Worm (Caenorhabditis elegans) whole organism, L1 larva: ENCODE measurements around the gene rga-1.

Experiments used
- C04F5.9 ChIP-seq: sonication (generic microtip); optimal IDR thresholded peaks from 2 replicates; lab custom pipeline; 2016; ENCODE audit warnings: missing genetic modification characterization, missing compliant biosample characterization
- C16A3.4 ChIP-seq: fragments of 150-350 bp; optimal IDR thresholded peaks from 2 replicates; lab custom pipeline; 2014; ENCODE audit warnings: missing biosample characterization, missing genetic modification characterization
- C34B4.2 ChIP-seq: sonication (generic microtip); optimal IDR thresholded peaks from 2 replicates; lab custom pipeline; 2017; ENCODE audit warnings: mild to moderate bottlenecking, missing genetic modification characterization, missing compliant biosample characterization
- F16B12.6 ChIP-seq: fragments of 150-350 bp; optimal IDR thresholded peaks from 2 replicates; lab custom pipeline; 2014; ENCODE audit warnings: missing biosample characterization, missing genetic modification characterization
- Y116A8C.19 ChIP-seq: sonication (generic microtip); optimal IDR thresholded peaks from 2 replicates; lab custom pipeline; 2016; ENCODE audit warnings: missing compliant biosample characterization, missing genetic modification characterization, borderline replicate concordance
- ceh-63 ChIP-seq: fragments of 200-800 bp; sonication (Bioruptor generic); optimal IDR thresholded peaks from 2 replicates; lab custom pipeline; 2018; ENCODE audit warnings: mild to moderate bottlenecking, missing genetic modification characterization, missing compliant biosample characterization
- ceh-8 ChIP-seq: fragments of 200-800 bp; sonication (Bioruptor generic); optimal IDR thresholded peaks from 2 replicates; lab custom pipeline; 2018; ENCODE audit warnings: mild to moderate bottlenecking, missing genetic modification characterization, moderate library complexity, missing compliant biosample characterization
- ceh-82 ChIP-seq, 3 experiments: fragments of 150-350 bp in 1 of 3; sonication (generic microtip) in 2 of 3; optimal IDR thresholded peaks; 2 replicates each; lab custom pipeline; 2014 to 2017; ENCODE audit warnings: missing biosample characterization in 3 of 3, missing genetic modification characterization in 3 of 3
- ceh-88 ChIP-seq: fragments of 200-800 bp; sonication (Bioruptor generic); IDR thresholded peaks from 2 replicates; pipeline ENCODE4 v1.3.6; 2022; ENCODE audit warnings: missing genetic modification characterization, missing compliant biosample characterization
- ceh-90 ChIP-seq: sonication (generic microtip); optimal IDR thresholded peaks from 2 replicates; lab custom pipeline; 2016; ENCODE audit warnings: missing genetic modification characterization, missing compliant biosample characterization
- dpl-1 ChIP-seq, 3 experiments: fragments of 150-350 bp in 2 of 3; sonication (generic microtip) in 1 of 3; optimal IDR thresholded peaks; 2 replicates each; lab custom pipeline; 2014 to 2017; ENCODE audit warnings: missing biosample characterization in 3 of 3, missing genetic modification characterization in 3 of 3, missing genetic modification reagents in 3 of 3
- dsc-1 ChIP-seq: sonication (generic microtip); optimal IDR thresholded peaks from 2 replicates; lab custom pipeline; 2016; ENCODE audit warnings: mild to moderate bottlenecking, missing genetic modification characterization, missing compliant biosample characterization
- efl-1 ChIP-seq, 4 experiments: fragments of 150-350 bp; optimal IDR thresholded peaks in 3 of 4; peaks in 1 of 4; 1 replicate in 1 of 4; 2 replicates in 3 of 4; lab custom pipeline; 2014; ENCODE audit warnings: missing biosample characterization in 2 of 4, missing genetic modification characterization in 2 of 4, missing genetic modification reagents in 2 of 4
- efl-3 ChIP-seq: fragments of 200-800 bp; sonication (Bioruptor generic); optimal IDR thresholded peaks from 2 replicates; lab custom pipeline; 2018; ENCODE audit warnings: mild to moderate bottlenecking, missing genetic modification characterization, missing compliant biosample characterization
- egl-13 ChIP-seq: sonication (generic microtip); optimal IDR thresholded peaks from 2 replicates; lab custom pipeline; 2016; ENCODE audit warnings: missing genotype, missing genetic modification reagents, missing genetic modification characterization, missing compliant biosample characterization
- fkh-8 ChIP-seq: sonication (generic microtip); optimal IDR thresholded peaks from 2 replicates; lab custom pipeline; 2016; ENCODE audit warnings: mild to moderate bottlenecking, missing genetic modification characterization, missing compliant biosample characterization
- fos-1 ChIP-seq: fragments of 150-350 bp; optimal IDR thresholded peaks from 2 replicates; lab custom pipeline; 2014; ENCODE audit warnings: missing biosample characterization, missing genetic modification characterization
- grh-1 ChIP-seq: fragments of 200-800 bp; sonication (Bioruptor generic); IDR thresholded peaks from 2 replicates; pipeline ENCODE4 v1.3.6; 2022; ENCODE audit warnings: missing genetic modification reagents, missing genetic modification characterization, missing compliant biosample characterization
- hlh-4 ChIP-seq: sonication (generic microtip); optimal IDR thresholded peaks from 2 replicates; lab custom pipeline; 2016; ENCODE audit warnings: mild to moderate bottlenecking, missing genetic modification characterization, missing compliant biosample characterization
- isw-1 ChIP-seq: fragments of 200-800 bp; sonication (Bioruptor generic); IDR thresholded peaks from 2 replicates; pipeline ENCODE4 v1.3.6; 2022; ENCODE audit warnings: missing genetic modification characterization, missing compliant biosample characterization
- jun-1 ChIP-seq: fragments of 150-350 bp; optimal IDR thresholded peaks from 2 replicates; lab custom pipeline; 2014; ENCODE audit warnings: missing biosample characterization, missing genetic modification reagents, missing genetic modification characterization
- lin-35 ChIP-seq, 2 experiments: fragments of 150-350 bp; optimal IDR thresholded peaks; 2 replicates each; lab custom pipeline; 2014; ENCODE audit warnings: missing biosample characterization in 2 of 2, missing genetic modification characterization in 2 of 2, missing genetic modification reagents in 2 of 2
- lir-3 ChIP-seq: sonication (generic microtip); optimal IDR thresholded peaks from 2 replicates; lab custom pipeline; 2016; ENCODE audit warnings: mild to moderate bottlenecking, missing genetic modification characterization, moderate library complexity, missing compliant biosample characterization; ENCODE audit not compliant: poor library complexity
- lsy-2 ChIP-seq, 2 experiments: fragments of 150-350 bp; optimal IDR thresholded peaks; 2 replicates each; lab custom pipeline; 2014; ENCODE audit warnings: missing biosample characterization in 2 of 2, missing genetic modification characterization in 2 of 2
- mab-9 ChIP-seq: fragments of 200-800 bp; sonication (Bioruptor generic); IDR thresholded peaks from 2 replicates; pipeline ENCODE4 v1.3.6; 2022; ENCODE audit warnings: missing genetic modification reagents, missing genetic modification characterization, missing compliant biosample characterization
- mep-1 ChIP-seq: fragments of 150-350 bp; optimal IDR thresholded peaks from 2 replicates; lab custom pipeline; 2014; ENCODE audit warnings: missing biosample characterization, missing genetic modification characterization
- nhr-11 ChIP-seq: fragments of 150-350 bp; optimal IDR thresholded peaks from 2 replicates; lab custom pipeline; 2014; ENCODE audit warnings: missing biosample characterization, missing genetic modification characterization
- nhr-12 ChIP-seq: sonication (generic microtip); optimal IDR thresholded peaks from 2 replicates; lab custom pipeline; 2017; ENCODE audit warnings: missing biosample characterization, missing genetic modification characterization
- nhr-19 ChIP-seq: fragments of 200-800 bp; sonication (Bioruptor generic); conservative IDR thresholded peaks from 2 replicates; pipeline ENCODE4 v1.3.6; 2022; ENCODE audit warnings: missing genetic modification characterization, missing compliant biosample characterization
- nhr-20 ChIP-seq: sonication (generic microtip); optimal IDR thresholded peaks from 2 replicates; lab custom pipeline; 2016; ENCODE audit warnings: mild to moderate bottlenecking, missing genetic modification characterization, missing compliant biosample characterization
- nhr-47 ChIP-seq: sonication (generic microtip); optimal IDR thresholded peaks from 2 replicates; lab custom pipeline; 2016; ENCODE audit warnings: mild to moderate bottlenecking, missing genetic modification characterization, moderate library complexity, missing compliant biosample characterization
- nhr-76 ChIP-seq: sonication (generic microtip); optimal IDR thresholded peaks from 2 replicates; lab custom pipeline; 2017; ENCODE audit warnings: missing biosample characterization, missing genetic modification characterization
- nhr-84 ChIP-seq: sonication (generic microtip); optimal IDR thresholded peaks from 2 replicates; lab custom pipeline; 2017; ENCODE audit warnings: missing biosample characterization, missing genetic modification characterization
- pag-3 ChIP-seq: sonication (generic microtip); optimal IDR thresholded peaks from 2 replicates; lab custom pipeline; 2017; ENCODE audit warnings: missing genetic modification characterization, mild to moderate bottlenecking, missing compliant biosample characterization, antibody characterized with exemption, borderline replicate concordance; ENCODE audit not compliant: insufficient read depth
- pax-3 ChIP-seq: fragments of 200-800 bp; sonication (Bioruptor generic); optimal IDR thresholded peaks from 2 replicates; lab custom pipeline; 2018; ENCODE audit warnings: mild to moderate bottlenecking, missing genetic modification characterization, moderate library complexity, missing compliant biosample characterization
- pqm-1 ChIP-seq: sonication (generic microtip); optimal IDR thresholded peaks from 3 replicates; lab custom pipeline; 2017; ENCODE audit warnings: missing biosample characterization, missing genetic modification characterization
- rnt-1 ChIP-seq: sonication (generic microtip); optimal IDR thresholded peaks from 2 replicates; lab custom pipeline; 2016; ENCODE audit warnings: mild to moderate bottlenecking, missing genetic modification characterization, moderate library complexity, missing compliant biosample characterization
- snu-23 ChIP-seq: sonication (generic microtip); optimal IDR thresholded peaks from 2 replicates; lab custom pipeline; 2016; ENCODE audit warnings: missing genetic modification characterization, missing compliant biosample characterization
- sup-37 ChIP-seq: fragments of 200-800 bp; sonication (Bioruptor generic); optimal IDR thresholded peaks from 2 replicates; lab custom pipeline; 2018; ENCODE audit warnings: mild to moderate bottlenecking, missing genetic modification characterization, missing compliant biosample characterization
- unc-130 ChIP-seq: fragments of 150-350 bp; optimal IDR thresholded peaks from 2 replicates; lab custom pipeline; 2017; ENCODE audit warnings: missing biosample characterization, missing genetic modification characterization, inconsistent platforms
- unc-30 ChIP-seq: sonication (generic microtip); optimal IDR thresholded peaks from 2 replicates; lab custom pipeline; 2017; ENCODE audit warnings: missing biosample characterization, missing genetic modification characterization
- unc-62 ChIP-seq: fragments of 150-350 bp; optimal IDR thresholded peaks from 2 replicates; lab custom pipeline; 2014; ENCODE audit warnings: missing biosample characterization, missing genetic modification reagents, missing genetic modification characterization
- unc-86 ChIP-seq: sonication (generic microtip); optimal IDR thresholded peaks from 2 replicates; lab custom pipeline; 2016; ENCODE audit warnings: missing genetic modification characterization, missing compliant biosample characterization
- xbp-1 ChIP-seq: sonication (generic microtip); optimal IDR thresholded peaks from 2 replicates; lab custom pipeline; 2016; ENCODE audit warnings: missing genetic modification characterization, missing compliant biosample characterization
- zag-1 ChIP-seq: fragments of 150-350 bp; optimal IDR thresholded peaks from 2 replicates; lab custom pipeline; 2014; ENCODE audit warnings: missing biosample characterization, missing genetic modification characterization
- ztf-11 ChIP-seq, 2 experiments: sonication (generic microtip); optimal IDR thresholded peaks; 2 replicates each; lab custom pipeline; 2016 to 2017; ENCODE audit warnings: missing genetic modification characterization in 2 of 2, missing biosample characterization in 1 of 2, missing compliant biosample characterization in 1 of 2

rga-1 gene

ce11 chrII:11453025-11453424 is 11.7 kb upstream of the rga-1 start, which contains the start of gene rsp-1 (continued):
- TF ChIP-seq nhr-76: no peak
- no peak for TF ChIP-seq efl-3 (GFP tag; lab: Kevin White, UChicago)
- TF ChIP-seq ztf-11 (tag; optimal IDR thresholded peaks at IDR 0.05; lab: Kevin White, UChicago): peak in 1 of 2 experiments; percentile 71
- TF ChIP-seq pag-3: no peak
- TF ChIP-seq nhr-12 (tag; lab: Kevin White, UChicago): no peak
- TF ChIP-seq xbp-1 (tag; lab: Kevin White, UChicago): peak; percentile 90
- TF ChIP-seq mep-1 (tag; lab: Kevin White, UChicago): peak; percentile 84
- no peak for TF ChIP-seq unc-62
- TF ChIP-seq hlh-4 (tag; lab: Kevin White, UChicago): no peak
- peak; percentile 91 for TF ChIP-seq jun-1 (tag; lab: Kevin White, UChicago)
- no peak for TF ChIP-seq C34B4.2 (tag; lab: Kevin White, UChicago)
- peak; percentile 90 to 94 for TF ChIP-seq lin-35 (GFP tag; optimal IDR thresholded peaks at IDR 0.05; lab: Kevin White, UChicago)
- TF ChIP-seq unc-86 (tag; lab: Kevin White, UChicago): peak; percentile 83
- TF ChIP-seq efl-1 (optimal IDR thresholded peaks at IDR 0.05; lab: Kevin White, UChicago): peak; percentile 88 to 90
- peak; percentile 84 to 98 for TF ChIP-seq efl-1 (GFP tag; optimal IDR thresholded peaks at IDR 0.05 in 1 of 2; lab: Kevin White, UChicago)
- peak; percentile 49 for TF ChIP-seq egl-13 (tag; lab: Kevin White, UChicago)
- peak; percentile 91 for TF ChIP-seq nhr-47 (tag; lab: Kevin White, UChicago)
- no peak for TF ChIP-seq zag-1 (tag; lab: Kevin White, UChicago)
- TF ChIP-seq unc-30 (tag; lab: Kevin White, UChicago): no peak
- no peak for TF ChIP-seq mab-9 (GFP tag; lab: Robert Waterston, UW)
- TF ChIP-seq ceh-88: no peak; the same call in 1 of the 2 replicates
- TF ChIP-seq C04F5.9 (tag; lab: Kevin White, UChicago): peak; percentile 82
- peak; percentile 92 to 95 (median 94) for TF ChIP-seq ceh-82 (tag; optimal IDR thresholded peaks at IDR 0.05; lab: Kevin White, UChicago)
- TF ChIP-seq F16B12.6 (tag; lab: Kevin White, UChicago): peak; percentile 69
- peak; percentile 68 for TF ChIP-seq lir-3 (tag; lab: Kevin White, UChicago)
- TF ChIP-seq pax-3 (tag; lab: Kevin White, UChicago): peak; percentile 73
- peak; percentile 39 for TF ChIP-seq sup-37 (GFP tag; lab: Kevin White, UChicago)
- TF ChIP-seq nhr-20 (tag; lab: Kevin White, UChicago): peak; percentile 94
- no peak for TF ChIP-seq ceh-63 (GFP tag; lab: Kevin White, UChicago)
- TF ChIP-seq snu-23 (GFP tag; lab: Kevin White, UChicago): peak; percentile 94
- TF ChIP-seq C16A3.4 (tag; lab: Kevin White, UChicago): peak; percentile 95
- peak; percentile 46 for TF ChIP-seq nhr-11 (tag; lab: Kevin White, UChicago)
- peak; percentile 78 for TF ChIP-seq fos-1 (tag; lab: Kevin White, UChicago)
- peak; percentile 55 for TF ChIP-seq ceh-8 (GFP tag; lab: Kevin White, UChicago)
- peak; percentile 91 for TF ChIP-seq unc-130
- no peak for TF ChIP-seq ceh-90 (tag; lab: Kevin White, UChicago)
- TF ChIP-seq pqm-1: no peak
- peak; percentile 84 to 88 (median 87) for TF ChIP-seq dpl-1 (GFP tag; optimal IDR thresholded peaks at IDR 0.05; lab: Kevin White, UChicago)
- TF ChIP-seq nhr-19 (GFP tag; lab: Robert Waterston, UW): peak; percentile 90
- peak; percentile 89 for TF ChIP-seq dsc-1
- no peak for TF ChIP-seq nhr-84 (tag; lab: Kevin White, UChicago)
- TF ChIP-seq lsy-2 (tag; optimal IDR thresholded peaks at IDR 0.05; lab: Kevin White, UChicago): peak; percentile 91 to 94
- peak; percentile 87 for TF ChIP-seq isw-1 (GFP tag; lab: Robert Waterston, UW)
- peak; percentile 80 for TF ChIP-seq grh-1 (GFP tag; lab: Robert Waterston, UW)
- TF ChIP-seq fkh-8 (tag; lab: Kevin White, UChicago): peak; percentile 79
- TF ChIP-seq Y116A8C.19 (tag; lab: Kevin White, UChicago): no peak
- peak; percentile 94 for TF ChIP-seq rnt-1 (tag; lab: Kevin White, UChicago)
